Worm (Caenorhabditis elegans) whole organism, L4/young adult: ENCODE results near the gene srv-29.

Source experiments
- W03F9.2 ChIP-seq: fragments of 150-350 bp; optimal IDR thresholded peaks from 2 replicates; lab custom pipeline; 2014; ENCODE audit warnings: missing biosample characterization, missing genetic modification characterization
- dao-5 ChIP-seq: sonication (generic microtip); optimal IDR thresholded peaks from 2 replicates; lab custom pipeline; 2016; ENCODE audit warnings: missing genotype, missing genetic modification characterization, moderate library complexity, missing compliant biosample characterization
- him-1 ChIP-seq: sonication (generic microtip); optimal IDR thresholded peaks from 2 replicates; lab custom pipeline; 2016; ENCODE audit warnings: missing genotype, missing genetic modification reagents, missing genetic modification characterization, missing compliant biosample characterization

DNA sequence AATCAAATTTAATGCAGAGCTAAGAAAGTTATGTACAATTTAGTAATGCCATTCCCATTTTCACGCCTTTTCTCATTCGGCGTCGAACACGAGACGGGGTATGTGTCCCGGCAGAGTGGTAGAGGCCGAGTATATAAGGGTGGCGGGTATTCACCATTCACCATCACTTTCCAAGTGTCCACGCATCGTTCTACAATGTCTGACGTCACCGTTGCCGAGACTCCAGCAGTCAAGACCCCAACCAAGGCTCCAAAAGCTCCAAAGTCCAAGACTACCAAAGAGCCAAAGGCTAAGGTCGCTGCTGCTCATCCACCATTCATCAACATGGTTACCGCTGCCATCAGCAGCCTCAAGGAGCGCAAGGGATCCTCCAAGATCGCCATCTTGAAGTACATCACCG lies 27.7 kb upstream of the srv-29 start, which contains the start of gene hil-2:
- TF ChIP-seq W03F9.2 (tag; lab: Kevin White, UChicago) (no peak), him-1 (tag; lab: Kevin White, UChicago) (no peak), dao-5 (tag; lab: Kevin White, UChicago) (no peak)
